Fruit fly (Drosophila melanogaster): Measurements from ENCODE around the gene Acbp3.

The Acbp3 gene

DNA sequence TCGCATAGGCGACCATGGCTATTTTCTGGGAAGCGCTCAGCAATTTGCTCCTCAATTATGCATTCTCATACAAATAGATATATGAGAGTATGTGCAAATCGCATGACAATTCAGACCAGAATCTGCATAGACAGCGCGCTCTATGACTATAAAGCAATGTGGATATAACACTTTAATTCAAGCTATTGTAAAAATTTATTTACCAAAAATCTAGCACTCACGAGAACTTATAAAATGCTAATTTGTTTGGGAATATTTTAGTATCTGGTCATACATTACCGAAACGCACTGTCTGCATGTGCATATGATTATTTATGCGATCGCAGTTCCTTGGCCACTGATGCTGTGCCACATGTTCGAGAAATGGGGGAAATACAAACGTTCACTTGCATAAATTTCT, 20.2 kb downstream of the Acbp3 start (continued):
- no peak for TF ChIP-seq amos (GFP tag; IDR thresholded peaks at IDR 0.05; ENCODE audit: partially characterized antibody)
- no peak for TF ChIP-seq PHDP (tag; optimal IDR thresholded peaks at IDR 0.05)
- peak; percentile 64 for TF ChIP-seq nom (GFP tag; optimal IDR thresholded peaks at IDR 0.05)
- no peak for TF ChIP-seq da (GFP tag; optimal IDR thresholded peaks at IDR 0.05)
- no peak for TF ChIP-seq usp (GFP tag; optimal IDR thresholded peaks at IDR 0.05)
- no peak for TF ChIP-seq CG15479 (GFP tag; optimal IDR thresholded peaks at IDR 0.05)
- TF ChIP-seq mam (GFP tag; optimal IDR thresholded peaks at IDR 0.05), result no peak
- TF ChIP-seq org-1 (GFP tag; optimal IDR thresholded peaks at IDR 0.05), result no peak
- TF ChIP-seq CG6854 (GFP tag; optimal IDR thresholded peaks at IDR 0.05), result no peak
- peak; percentile 21; the same call in 1 of the 2 replicates for TF ChIP-seq ranshi (GFP tag; IDR thresholded peaks at IDR 0.05)
- TF ChIP-seq pfk (GFP tag; optimal IDR thresholded peaks at IDR 0.05), result no peak
- no peak for TF ChIP-seq CG12104 (GFP tag; optimal IDR thresholded peaks at IDR 0.05)
- no peak for TF ChIP-seq CG2678 (tag; optimal IDR thresholded peaks at IDR 0.05)
- TF ChIP-seq CG2199 (GFP tag; IDR thresholded peaks at IDR 0.05), result no peak
- no peak for TF ChIP-seq Lpt (GFP tag; optimal IDR thresholded peaks at IDR 0.05)
- no peak for TF ChIP-seq MESR4 (GFP tag; optimal IDR thresholded peaks at IDR 0.05)
- peak; percentile 9 for TF ChIP-seq CG18262 (tag; optimal IDR thresholded peaks at IDR 0.05)
- no peak for TF ChIP-seq prd (optimal IDR thresholded peaks at IDR 0.05)
- TF ChIP-seq prd (GFP tag; IDR thresholded peaks at IDR 0.05), result peak; percentile 36; the same call in 1 of the 3 replicates
- TF ChIP-seq Hey (tag; optimal IDR thresholded peaks at IDR 0.05), result no peak
- TF ChIP-seq CG17802 (tag; optimal IDR thresholded peaks at IDR 0.05), result no peak
- TF ChIP-seq NC2α (GFP tag; optimal IDR thresholded peaks at IDR 0.05), result no peak
- TF ChIP-seq Gug (GFP tag; IDR thresholded peaks at IDR 0.05), result no peak
- no peak for TF ChIP-seq phol (tag; optimal IDR thresholded peaks at IDR 0.05)
- no peak for TF ChIP-seq Neu2 (GFP tag; optimal IDR thresholded peaks at IDR 0.05; ENCODE audit: borderline replicate concordance)
- TF ChIP-seq CG6689 (GFP tag; IDR thresholded peaks at IDR 0.05), result 0 out of 2 replicates have a peak, but pooled peaks have one; percentile 40
- TF ChIP-seq CG2120 (GFP tag; optimal IDR thresholded peaks at IDR 0.05), result no peak
- no peak for TF ChIP-seq CG6175 (GFP tag; IDR thresholded peaks at IDR 0.05)
- TF ChIP-seq CG10979 (tag; optimal IDR thresholded peaks at IDR 0.05), result peak; percentile 12
- no peak for TF ChIP-seq ind (GFP tag; optimal IDR thresholded peaks at IDR 0.05)
- TF ChIP-seq ham (GFP tag; IDR thresholded peaks at IDR 0.05), result no peak
- no peak for TF ChIP-seq Max (GFP tag; optimal IDR thresholded peaks at IDR 0.05)
- TF ChIP-seq CG1602 (GFP tag; optimal IDR thresholded peaks at IDR 0.05), result no peak
- TF ChIP-seq CG3995 (GFP tag; optimal IDR thresholded peaks at IDR 0.05), result no peak
- no peak for TF ChIP-seq CG3407 (GFP tag; optimal IDR thresholded peaks at IDR 0.05)
- no peak for TF ChIP-seq CG31365 (tag; optimal IDR thresholded peaks at IDR 0.05)
- TF ChIP-seq CG16813 (GFP tag; IDR thresholded peaks at IDR 0.05; ENCODE audit: partially characterized antibody), result no peak
- TF ChIP-seq lola (GFP tag; optimal IDR thresholded peaks at IDR 0.05), result no peak
- TF ChIP-seq CG11695 (GFP tag; IDR thresholded peaks at IDR 0.05), result 0 out of 3 replicates have a peak, but pooled peaks have one; percentile 28
- TF ChIP-seq CG17361 (GFP tag; IDR thresholded peaks at IDR 0.05), result no peak
- TF ChIP-seq Sry-β (GFP tag; optimal IDR thresholded peaks at IDR 0.05), result no peak
- TF ChIP-seq CG4424 (GFP tag; optimal IDR thresholded peaks at IDR 0.05), result no peak
- peak; percentile 18; the same call in 1 of the 2 replicates for TF ChIP-seq CG17328 (GFP tag; IDR thresholded peaks at IDR 0.05)
- peak; percentile 0 for TF ChIP-seq Blimp-1 (GFP tag; optimal IDR thresholded peaks at IDR 0.05)
- TF ChIP-seq slp2 (GFP tag; optimal IDR thresholded peaks at IDR 0.05), result no peak
- peak; percentile 26 for TF ChIP-seq Sox102F (GFP tag; optimal IDR thresholded peaks at IDR 0.05)
- TF ChIP-seq Opbp (GFP tag; IDR thresholded peaks at IDR 0.05; ENCODE audit: partially characterized antibody), result no peak
- no peak for TF ChIP-seq pho (GFP tag; optimal IDR thresholded peaks at IDR 0.05)
- TF ChIP-seq Ravus (GFP tag; IDR thresholded peaks at IDR 0.05), result no peak
- TF ChIP-seq HLH3B (GFP tag; IDR thresholded peaks at IDR 0.05), result peak; percentile 28; the same call in 1 of the 2 replicates
- TF ChIP-seq fd96Cb (tag; optimal IDR thresholded peaks at IDR 0.05), result peak; percentile 3

Data from whole organism, embryonic.